Fruit fly (Drosophila melanogaster) whole organism, pupa: ENCODE results near the gene Usp2.

Experiments
- CG10348 ChIP-seq: fragments of 200-800 bp; sonication (Bioruptor generic); IDR thresholded peaks from 2 replicates; pipeline ENCODE4 v1.3.6; 2022; ENCODE audit warnings: missing biosample characterization, missing genetic modification characterization
- CG12605 ChIP-seq: fragments of 200-800 bp; sonication (Bioruptor generic); IDR thresholded peaks from 2 replicates; pipeline ENCODE4 v1.3.6; 2022; ENCODE audit warnings: missing biosample characterization, missing genetic modification characterization
- CG13204 ChIP-seq: fragments of 200-800 bp; sonication (Bioruptor generic); optimal IDR thresholded peaks from 2 replicates; lab custom pipeline; 2018; ENCODE audit warnings: missing biosample characterization, mild to moderate bottlenecking, missing genetic modification characterization, moderate library complexity
- CG14655 ChIP-seq: fragments of 200-800 bp; sonication (Bioruptor generic); optimal IDR thresholded peaks from 3 replicates; lab custom pipeline; 2017; ENCODE audit warnings: mild to moderate bottlenecking, missing biosample characterization, missing genetic modification reagents, missing genetic modification characterization
- CG15710 ChIP-seq: fragments of 200-800 bp; sonication (Bioruptor generic); optimal IDR thresholded peaks from 2 replicates; lab custom pipeline; 2018; ENCODE audit warnings: missing biosample characterization, mild to moderate bottlenecking, missing genetic modification characterization, moderate library complexity
- CG17806 ChIP-seq: fragments of 200-800 bp; sonication (Bioruptor generic); optimal IDR thresholded peaks from 2 replicates; lab custom pipeline; 2018; ENCODE audit warnings: missing biosample characterization, mild to moderate bottlenecking, missing genetic modification characterization, moderate library complexity
- CG32121 ChIP-seq: fragments of 200-800 bp; sonication (Bioruptor generic); IDR thresholded peaks from 2 replicates; pipeline ENCODE4 v1.3.6; 2022; ENCODE audit warnings: missing biosample characterization, missing genetic modification characterization
- CG34367 ChIP-seq: fragments of 200-800 bp; sonication (Bioruptor generic); optimal IDR thresholded peaks from 2 replicates; lab custom pipeline; 2018; ENCODE audit warnings: missing biosample characterization, mild to moderate bottlenecking, missing genetic modification characterization
- CG4496 ChIP-seq: fragments of 200-800 bp; sonication (Bioruptor generic); IDR thresholded peaks from 3 replicates; pipeline ENCODE4 v1.3.6; 2022; ENCODE audit warnings: missing biosample characterization, missing genetic modification characterization
- CG8159 ChIP-seq: fragments of 200-800 bp; sonication (Bioruptor generic); optimal IDR thresholded peaks from 3 replicates; lab custom pipeline; 2018; ENCODE audit warnings: missing biosample characterization, mild to moderate bottlenecking, missing genetic modification characterization, moderate library complexity
- CG8301 ChIP-seq: fragments of 200-800 bp; sonication (Bioruptor generic); optimal IDR thresholded peaks from 2 replicates; lab custom pipeline; 2018; ENCODE audit warnings: missing biosample characterization, mild to moderate bottlenecking, missing genetic modification characterization
- CG9948 ChIP-seq: fragments of 200-800 bp; sonication (Bioruptor generic); optimal IDR thresholded peaks from 2 replicates; lab custom pipeline; 2018; ENCODE audit warnings: missing biosample characterization, mild to moderate bottlenecking, missing genetic modification characterization, moderate library complexity
- D1 ChIP-seq: fragments of 200-800 bp; sonication (Bioruptor generic); optimal IDR thresholded peaks from 2 replicates; lab custom pipeline; 2018; ENCODE audit warnings: missing biosample characterization, mild to moderate bottlenecking, missing genetic modification characterization, moderate library complexity
- EcR ChIP-seq: fragments of 200-800 bp; sonication (Bioruptor generic); optimal IDR thresholded peaks from 3 replicates; lab custom pipeline; 2019; ENCODE audit warnings: missing biosample characterization, missing genetic modification characterization, mild to moderate bottlenecking, moderate library complexity, missing genetic modification reagents
- Ets98B ChIP-seq: fragments of 200-800 bp; sonication (Bioruptor generic); IDR thresholded peaks from 2 replicates; pipeline ENCODE4 v1.3.6; 2022; ENCODE audit warnings: missing biosample characterization, missing genetic modification characterization
- Pif1A ChIP-seq: fragments of 200-800 bp; sonication (Bioruptor generic); optimal IDR thresholded peaks from 3 replicates; lab custom pipeline; 2016; ENCODE audit warnings: missing biosample characterization, missing genetic modification characterization
- Pif1B ChIP-seq: fragments of 200-800 bp; sonication (Bioruptor generic); optimal IDR thresholded peaks from 3 replicates; lab custom pipeline; 2016; ENCODE audit warnings: missing biosample characterization, missing genetic modification characterization
- Snoo ChIP-seq: fragments of 200-800 bp; sonication (Bioruptor generic); optimal IDR thresholded peaks from 3 replicates; lab custom pipeline; 2017; ENCODE audit warnings: missing biosample characterization, mild to moderate bottlenecking, missing genetic modification characterization, inconsistent platforms
- fd96Ca ChIP-seq: fragments of 200-800 bp; sonication (Bioruptor generic); IDR thresholded peaks from 3 replicates; pipeline ENCODE4 v1.3.6; 2022; ENCODE audit warnings: missing biosample characterization, missing genetic modification characterization
- gl ChIP-seq: fragments of 200-800 bp; sonication (Bioruptor generic); optimal IDR thresholded peaks from 2 replicates; lab custom pipeline; 2018; ENCODE audit warnings: missing biosample characterization, mild to moderate bottlenecking, missing genetic modification characterization
- rn ChIP-seq: fragments of 200-800 bp; sonication (Bioruptor generic); IDR thresholded peaks from 2 replicates; pipeline ENCODE4 v1.3.6; 2022; ENCODE audit warnings: missing biosample characterization, missing genetic modification characterization

Gene Usp2

DNA sequence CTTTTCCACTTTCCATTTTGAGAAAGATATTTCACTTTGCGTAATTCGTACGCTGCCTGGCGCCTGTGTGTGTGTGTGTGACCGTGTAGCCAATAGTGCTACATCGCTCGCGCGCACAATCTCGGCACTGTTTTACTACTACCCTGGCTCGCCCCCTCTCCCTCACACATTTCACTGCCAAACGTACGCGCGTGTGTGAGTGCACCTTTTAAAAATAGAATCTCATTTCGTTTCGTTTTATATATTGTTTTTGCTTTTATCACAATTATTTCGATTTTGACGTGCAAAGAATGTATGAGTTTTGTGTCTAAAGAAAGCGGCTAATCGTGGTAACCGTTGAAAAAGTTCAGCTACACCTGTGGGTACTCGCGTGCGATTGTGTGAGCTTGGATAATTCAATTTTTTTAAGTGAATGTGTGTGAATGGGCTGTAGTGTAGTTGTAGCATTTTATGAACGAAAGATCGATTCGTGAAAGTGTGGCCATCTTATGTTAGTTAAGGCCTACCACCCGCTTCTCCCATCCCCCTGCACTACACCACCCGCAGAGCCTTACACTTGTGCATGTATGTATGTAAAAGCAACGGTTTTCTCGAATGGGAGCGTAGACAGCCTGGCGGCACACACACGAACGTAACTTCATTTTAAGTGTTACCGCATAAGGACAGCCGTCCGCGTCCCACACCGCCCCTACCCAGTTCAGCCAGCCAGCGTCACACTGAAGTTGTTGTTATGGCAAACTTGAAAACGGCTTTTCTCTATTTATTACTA, 761 bp downstream of the Usp2 start:
- TF ChIP-seq CG17806 (tag; lab: Kevin White, UChicago) (no peak), CG10348 (GFP tag; lab: Robert Waterston, UW) (no peak), Pif1B (GFP tag; lab: Kevin White, UChicago) (no peak), rn (no peak), CG12605 (GFP tag; lab: Robert Waterston, UW) (no peak), gl (no peak), CG15710 (tag; lab: Kevin White, UChicago) (no peak), Snoo (tag; lab: Kevin White, UChicago) (no peak), CG8159 (tag; lab: Kevin White, UChicago) (no peak), D1 (tag; lab: Kevin White, UChicago) (no peak), fd96Ca (GFP tag; lab: Robert Waterston, UW) (no peak), CG4496 (GFP tag; lab: Robert Waterston, UW) (no peak; the same call in 2 of the 3 replicates)

DNA sequence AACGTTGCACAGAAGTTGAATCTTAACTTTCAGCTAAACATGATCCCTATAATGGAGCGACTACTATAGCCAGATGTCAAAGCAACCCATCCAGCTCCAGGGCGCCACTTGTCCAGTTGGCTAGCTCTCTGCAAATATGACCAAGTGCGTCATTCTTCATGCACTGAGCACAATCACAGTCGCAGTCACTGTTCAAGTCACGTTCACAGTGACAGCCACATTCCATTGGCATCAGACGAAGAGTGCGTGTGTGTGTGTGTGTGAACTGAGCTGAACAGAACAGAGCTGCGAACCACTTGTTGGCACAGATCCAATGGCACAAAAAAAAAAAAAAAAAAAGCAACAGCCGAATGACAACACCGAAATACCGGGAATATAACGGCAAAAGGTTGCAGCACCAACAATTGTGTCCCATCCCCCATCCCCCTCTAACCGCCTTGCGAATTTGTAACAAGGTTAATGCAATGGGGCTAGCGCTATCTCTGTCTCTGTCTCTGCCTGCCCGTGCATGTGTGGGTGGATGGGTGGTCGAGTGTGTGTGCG, 5.7 kb downstream of the Usp2 start:
- TF ChIP-seq CG32121 (GFP tag; lab: Robert Waterston, UW) (peak; percentile 67), fd96Ca (GFP tag; lab: Robert Waterston, UW) (peak; percentile 55; the same call in 1 of the 3 replicates), Ets98B (GFP tag; lab: Robert Waterston, UW) (peak; percentile 50), CG13204 (GFP tag; lab: Kevin White, UChicago) (no peak), CG15710 (tag; lab: Kevin White, UChicago) (no peak), CG4496 (GFP tag; lab: Robert Waterston, UW) (peak; percentile 74), CG8301 (tag; lab: Kevin White, UChicago) (no peak), CG12605 (GFP tag; lab: Robert Waterston, UW) (peak; percentile 76)
- TF ChIP-seq, all 21 proteins: peak for 5

DNA sequence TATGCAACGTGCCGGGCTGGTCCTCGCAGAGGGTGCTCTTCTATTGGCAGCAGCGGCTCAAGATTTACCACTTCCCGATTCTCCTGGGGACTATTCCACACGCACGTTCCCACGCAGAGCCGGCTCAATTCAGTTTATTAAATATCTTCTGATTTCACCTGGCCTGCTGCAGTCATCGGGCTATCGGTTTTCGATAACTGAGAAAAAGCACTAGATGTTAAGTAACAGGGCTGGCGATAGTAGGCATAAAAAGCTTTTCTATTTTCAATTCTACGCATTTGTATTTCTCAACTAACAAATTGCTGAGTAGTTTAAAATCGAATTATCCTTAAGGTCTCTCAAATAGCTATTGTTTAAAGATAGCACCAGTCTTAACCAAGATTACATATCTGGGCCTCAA, 16.2 kb downstream of the Usp2 start, which contains the start of gene CG14613:
CG14613 (minus strand) TSS at position 203 of the 400 bp plus-strand sequence.
- no peak for TF ChIP-seq fd96Ca (GFP tag; lab: Robert Waterston, UW)
- TF ChIP-seq CG9948 (tag; lab: Kevin White, UChicago) = no peak
- TF ChIP-seq CG8159 (tag; lab: Kevin White, UChicago) = no peak
- no peak for TF ChIP-seq EcR (GFP tag; lab: Kevin White, UChicago)

DNA sequence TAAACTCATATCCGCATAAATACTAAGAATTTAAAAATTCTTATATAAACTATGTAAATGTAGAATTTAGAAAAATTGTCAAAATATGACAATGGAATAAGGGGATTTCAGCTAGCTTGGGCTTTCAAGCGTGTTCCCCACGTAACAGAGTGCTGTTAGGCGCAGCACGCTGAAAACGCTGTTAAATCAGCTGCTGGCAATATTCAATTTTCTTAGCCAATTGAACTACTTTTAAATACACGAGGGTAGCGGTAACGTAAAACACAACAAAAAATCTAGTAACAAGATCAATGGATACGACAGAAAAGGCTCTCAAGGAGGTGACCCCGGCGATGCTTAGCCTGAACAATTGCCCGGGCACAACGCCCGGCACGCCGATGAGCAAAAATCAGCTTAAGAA, 17.9 kb downstream of the Usp2 start, which contains the start of gene CG14618:
CG14618 (plus strand) TSS at position 179 of the 400 bp plus-strand sequence.
- no peak for TF ChIP-seq CG13204 (GFP tag; lab: Kevin White, UChicago)
- TF ChIP-seq Pif1B (GFP tag; lab: Kevin White, UChicago) = no peak
- TF ChIP-seq CG8301 (tag; lab: Kevin White, UChicago) = no peak

DNA sequence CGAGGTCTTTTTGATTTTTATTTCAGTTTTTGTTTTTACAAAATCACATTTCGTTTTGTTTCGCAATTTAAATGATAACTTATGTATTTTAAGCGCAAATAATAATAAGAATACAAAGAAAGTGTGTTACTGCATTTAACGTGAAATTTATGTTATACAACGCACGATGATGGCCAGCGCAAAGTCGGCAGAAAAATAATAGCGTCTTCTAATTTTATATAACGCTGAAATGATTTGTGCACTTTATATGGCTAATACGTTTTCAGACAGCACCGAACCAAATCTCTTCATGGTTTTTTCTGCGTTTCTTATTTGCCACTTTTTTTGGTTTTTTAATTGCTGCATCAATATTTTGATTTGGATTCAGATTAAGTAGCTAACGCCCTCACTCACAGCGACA, 19.3 kb downstream of the Usp2 start:
- no peak for TF ChIP-seq Pif1B (GFP tag; lab: Kevin White, UChicago)
- TF ChIP-seq CG17806 (tag; lab: Kevin White, UChicago) = no peak
- no peak for TF ChIP-seq CG8301 (tag; lab: Kevin White, UChicago)
- TF ChIP-seq CG14655 = no peak
- no peak for TF ChIP-seq Pif1A (GFP tag; lab: Kevin White, UChicago)
- TF ChIP-seq rn = no peak
- TF ChIP-seq CG34367 = no peak
- no peak for TF ChIP-seq gl
- TF ChIP-seq CG4496 (GFP tag; lab: Robert Waterston, UW) = no peak
- no peak for TF ChIP-seq D1 (tag; lab: Kevin White, UChicago)

DNA sequence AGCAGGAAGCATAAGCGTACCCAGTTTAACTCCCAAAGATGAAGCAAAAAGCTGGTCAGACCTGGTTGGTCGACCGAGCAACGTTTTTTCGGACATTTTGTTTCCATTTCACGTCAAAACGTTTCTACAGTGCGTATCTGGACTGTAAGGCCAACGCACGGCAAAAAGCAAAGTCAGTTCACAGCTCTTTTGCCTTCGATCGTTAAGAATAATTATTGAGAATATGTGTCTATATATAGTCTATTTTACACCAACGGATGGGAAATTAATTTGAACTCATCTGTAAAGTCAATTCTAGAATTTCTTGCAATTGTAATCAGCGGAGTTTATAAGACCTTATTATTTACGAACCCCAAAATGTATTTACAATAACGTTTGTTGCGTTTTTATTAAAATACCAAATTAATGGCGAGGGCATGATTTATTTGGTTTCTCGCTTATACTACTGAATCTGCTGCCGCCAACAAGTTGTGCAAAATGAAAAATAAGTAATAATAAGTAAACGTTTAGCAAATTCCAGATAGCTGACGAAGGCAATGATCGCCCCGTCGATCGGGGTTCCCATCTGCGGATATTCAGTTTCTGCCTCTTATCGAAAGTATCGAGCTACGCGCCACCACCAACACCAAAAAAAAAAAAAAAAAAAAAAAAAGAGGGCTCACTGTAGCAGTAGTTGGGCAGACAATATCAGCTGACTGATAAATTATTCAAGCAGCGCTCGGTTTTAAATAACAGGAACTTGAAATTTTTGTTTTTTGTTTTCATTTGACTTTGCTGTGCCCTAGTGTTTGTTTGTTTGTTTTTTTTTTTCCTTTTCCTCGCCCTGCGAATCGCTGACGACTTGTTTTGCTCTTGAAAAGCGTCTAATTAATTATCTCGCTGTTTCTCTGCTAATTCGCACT, 22.3 kb downstream of the Usp2 start:
- no peak for TF ChIP-seq CG9948 (tag; lab: Kevin White, UChicago)
